Worm (Caenorhabditis elegans) whole organism, early embryonic: ENCODE results near the gene fbxa-141.

Source experiments
- B0310.2 ChIP-seq: sonication (generic microtip); optimal IDR thresholded peaks from 2 replicates; lab custom pipeline; 2016; ENCODE audit warnings: mild to moderate bottlenecking, missing genetic modification characterization, missing compliant biosample characterization
- aly-1 ChIP-seq: sonication (generic microtip); optimal IDR thresholded peaks from 2 replicates; lab custom pipeline; 2016; ENCODE audit warnings: missing genetic modification characterization, missing compliant biosample characterization
- ama-1 ChIP-seq: fragments of 150-350 bp; optimal IDR thresholded peaks from 2 replicates; lab custom pipeline; 2014
- ceh-13 ChIP-seq: fragments of 200-800 bp; sonication (Bioruptor generic); optimal IDR thresholded peaks from 2 replicates; lab custom pipeline; 2018; ENCODE audit warnings: mild to moderate bottlenecking, missing genetic modification characterization, missing compliant biosample characterization
- ceh-36 ChIP-seq: sonication (generic microtip); optimal IDR thresholded peaks from 2 replicates; lab custom pipeline; 2016; ENCODE audit warnings: missing genetic modification characterization, inconsistent platforms, missing compliant biosample characterization
- ets-7 ChIP-seq: sonication (generic microtip); optimal IDR thresholded peaks from 2 replicates; lab custom pipeline; 2016; ENCODE audit warnings: missing genotype, missing genetic modification characterization, missing compliant biosample characterization
- flt-1 ChIP-seq: fragments of 200-800 bp; sonication (Bioruptor generic); IDR thresholded peaks from 2 replicates; pipeline ENCODE4 v1.3.6; 2022; ENCODE audit warnings: missing genetic modification characterization, missing compliant biosample characterization
- hmbx-1 ChIP-seq: sonication (generic microtip); optimal IDR thresholded peaks from 2 replicates; lab custom pipeline; 2016; ENCODE audit warnings: mild to moderate bottlenecking, missing genetic modification characterization, missing compliant biosample characterization
- pes-1 ChIP-seq: fragments of 200-800 bp; sonication (Bioruptor generic); IDR thresholded peaks from 2 replicates; pipeline ENCODE4 v1.3.6; 2022; ENCODE audit warnings: missing genetic modification reagents, missing genetic modification characterization, missing compliant biosample characterization
- sea-1 ChIP-seq: fragments of 200-800 bp; sonication (Bioruptor generic); conservative IDR thresholded peaks from 2 replicates; pipeline ENCODE4 v1.3.6; 2022; ENCODE audit warnings: missing genetic modification characterization, missing compliant biosample characterization
- tbx-37 ChIP-seq: fragments of 200-800 bp; sonication (Bioruptor generic); conservative IDR thresholded peaks from 2 replicates; pipeline ENCODE4 v1.3.6; 2022; ENCODE audit warnings: missing genetic modification reagents, missing genetic modification characterization, missing compliant biosample characterization
- tra-4 ChIP-seq: sonication (generic microtip); optimal IDR thresholded peaks from 2 replicates; lab custom pipeline; 2017; ENCODE audit warnings: missing genetic modification characterization, missing compliant biosample characterization

ce11 chrX:14516560-14516959 is 3.8 kb upstream of the fbxa-141 start, which contains the start of gene D1025.10:
- TF ChIP-seq ama-1 (lab: Kevin White, UChicago) (no peak), ceh-36 (tag; lab: Kevin White, UChicago) (no peak), ets-7 (tag; lab: Kevin White, UChicago) (no peak), flt-1 (GFP tag; lab: Robert Waterston, UW) (no peak), hmbx-1 (tag; lab: Kevin White, UChicago) (no peak), aly-1 (no peak), pes-1 (GFP tag; lab: Robert Waterston, UW) (no peak), tbx-37 (no peak), B0310.2 (tag; lab: Kevin White, UChicago) (no peak), sea-1 (GFP tag; lab: Robert Waterston, UW) (no peak), ceh-13 (no peak), tra-4 (tag; lab: Kevin White, UChicago) (no peak)
